Worm (Caenorhabditis elegans) whole organism, midembryonic: Measurements from ENCODE around the gene cmtr-1.

Experiments used
- T22C8.4 ChIP-seq: fragments of 200-800 bp; sonication (Bioruptor generic); IDR thresholded peaks from 2 replicates; pipeline ENCODE4 v1.3.6; 2022; ENCODE audit warnings: missing genetic modification characterization, missing compliant biosample characterization
- flt-1 ChIP-seq: fragments of 200-800 bp; sonication (Bioruptor generic); IDR thresholded peaks from 2 replicates; pipeline ENCODE4 v1.3.6; 2022; ENCODE audit warnings: missing genetic modification characterization, missing compliant biosample characterization
- ref-1 ChIP-seq: fragments of 200-800 bp; sonication (Bioruptor generic); conservative IDR thresholded peaks from 2 replicates; pipeline ENCODE4 v1.3.6; 2022; ENCODE audit warnings: missing genetic modification reagents, missing genetic modification characterization, missing compliant biosample characterization

- TF ChIP-seq T22C8.4 (GFP tag; lab: Robert Waterston, UW) = no peak
- TF ChIP-seq ref-1 (GFP tag; lab: Robert Waterston, UW) = no peak
- no peak for TF ChIP-seq flt-1 (GFP tag; lab: Robert Waterston, UW)
Measured at ce11 chrII:15018923-15019322, 7.0 kb upstream of the cmtr-1 start, which contains the start of gene Y53F4B.12.
